In the genomic region with DNA sequence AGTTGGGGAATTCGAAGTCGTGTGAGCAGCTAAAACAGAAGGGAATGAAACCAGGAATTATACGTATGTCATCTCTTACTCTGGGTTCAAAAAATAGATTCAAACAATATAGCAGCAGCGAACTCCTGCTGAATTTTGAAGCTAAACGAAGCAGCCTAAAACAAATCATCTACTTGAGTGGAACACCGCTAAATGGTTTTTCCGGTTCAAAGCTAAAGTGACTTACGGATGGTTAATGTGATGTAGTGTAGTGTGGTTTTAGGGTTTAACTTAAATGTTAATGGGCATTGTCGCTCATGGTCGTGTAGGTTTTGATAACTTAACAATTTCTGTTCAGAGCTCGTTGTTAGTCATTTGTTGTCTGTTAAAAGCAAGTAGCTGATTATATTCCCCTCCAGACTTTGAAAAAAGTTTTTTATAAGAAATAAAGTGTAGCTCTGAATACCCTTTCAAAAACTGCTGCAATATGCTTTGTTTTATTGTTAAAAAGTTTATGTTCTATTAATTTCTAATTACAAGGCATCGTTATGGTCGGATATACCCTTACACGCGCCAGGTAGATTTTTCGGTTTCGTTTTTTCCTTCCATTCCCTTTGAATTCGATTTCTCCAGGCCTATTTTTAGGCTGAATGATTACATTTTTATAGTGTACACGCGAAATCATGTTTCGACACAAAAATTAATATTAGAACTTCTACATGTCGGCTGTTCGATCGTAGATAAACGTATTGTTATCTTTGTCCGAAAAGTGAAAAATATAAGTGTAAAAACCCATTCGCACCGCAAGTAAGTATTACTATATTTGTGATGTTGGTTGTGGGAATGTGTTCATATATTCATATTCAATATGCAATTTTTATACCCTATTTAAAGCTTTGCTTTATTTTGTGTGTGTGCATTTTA, we compare ENCODE assay signal across 1 fruit fly cellular context.
TF ChIP-seq lines count a peak whose summit lies in the region.

No protein-coding gene starts in this region.

TF ChIP-seq in whole organism, embryonic, 481 proteins besides CTCF, POLR2A, EP300 and RAD21 (continued from another document):
- TF ChIP-seq zfh1 (GFP tag; IDR thresholded peaks at IDR 0.05; lab: Robert Waterston, UW) (no peak; the same call in 2 of the 3 replicates), fru (optimal IDR thresholded peaks at IDR 0.05; lab: Kevin White, UChicago) (no peak), Hr51 (GFP tag; optimal IDR thresholded peaks at IDR 0.05; lab: Kevin White, UChicago) (peak in 1 of 2 experiments; percentile 88), CG16863 (GFP tag; optimal IDR thresholded peaks at IDR 0.05; lab: Kevin White, UChicago) (peak; percentile 92), CG34376 (GFP tag; optimal IDR thresholded peaks at IDR 0.05; lab: Kevin White, UChicago) (peak; percentile 80), CG7963 (GFP tag; IDR thresholded peaks at IDR 0.05; lab: Robert Waterston, UW; ENCODE audit: partially characterized antibody) (no peak), Hsf (GFP tag; optimal IDR thresholded peaks at IDR 0.05; lab: Kevin White, UChicago) (peak; percentile 96), gro (GFP tag; optimal IDR thresholded peaks at IDR 0.05; lab: Kevin White, UChicago) (peak; percentile 83), usp (GFP tag; optimal IDR thresholded peaks at IDR 0.05; lab: Kevin White, UChicago) (no peak), CG12942 (GFP tag; optimal IDR thresholded peaks at IDR 0.05; lab: Kevin White, UChicago) (peak; percentile 89), CrebB (tag; optimal IDR thresholded peaks at IDR 0.05; lab: Kevin White, UChicago) (peak; percentile 86), sima (GFP tag; optimal IDR thresholded peaks at IDR 0.05; lab: Kevin White, UChicago) (peak; percentile 73), E2f2 (GFP tag; IDR thresholded peaks at IDR 0.05; lab: Robert Waterston, UW) (peak; percentile 80), CG3281 (GFP tag; optimal IDR thresholded peaks at IDR 0.05; lab: Kevin White, UChicago) (peak; percentile 85), Aef1 (GFP tag; IDR thresholded peaks at IDR 0.05; lab: Robert Waterston, UW) (no peak; the same call in 2 of the 3 replicates), CG18262 (tag; optimal IDR thresholded peaks at IDR 0.05; lab: Kevin White, UChicago) (peak; percentile 96), HLHmδ (GFP tag; optimal IDR thresholded peaks at IDR 0.05; lab: Kevin White, UChicago) (no peak), her (GFP tag; optimal IDR thresholded peaks at IDR 0.05; lab: Kevin White, UChicago) (peak; percentile 79)
